Worm (Caenorhabditis elegans) whole organism, young adult: ENCODE data around the gene msp-113.
"Not testable (repeated sequence)": the region's sequence is repeated elsewhere in the genome, so short reads cannot be mapped to it uniquely, and the experiment has no call there.

Experiments used
- F49E8.2 ChIP-seq: sonication (generic microtip); optimal IDR thresholded peaks from 3 replicates; lab custom pipeline; 2017; ENCODE audit warnings: missing genetic modification characterization, mild to moderate bottlenecking, missing compliant biosample characterization, antibody characterized with exemption, moderate library complexity; ENCODE audit not compliant: insufficient read depth
- K12H6.12 ChIP-seq: fragments of 200-800 bp; sonication (Bioruptor generic); optimal IDR thresholded peaks from 2 replicates; lab custom pipeline; 2018; ENCODE audit warnings: mild to moderate bottlenecking, missing genetic modification characterization, missing compliant biosample characterization
- Y53F4B.3 ChIP-seq: fragments of 200-800 bp; sonication (Bioruptor generic); IDR thresholded peaks from 2 replicates; pipeline ENCODE4 v1.3.6; 2022; ENCODE audit warnings: missing genetic modification reagents, missing genetic modification characterization, missing compliant biosample characterization
- ama-1 ChIP-seq, 3 experiments: fragments of 150-350 bp in 1 of 3; sonication (generic microtip) in 2 of 3; optimal IDR thresholded peaks; 2 replicates each; lab custom pipeline; 2014 to 2018; ENCODE audit warnings: missing biosample characterization in 2 of 3, missing genetic modification characterization in 2 of 3, missing genetic modification reagents in 2 of 3
- ceh-100 ChIP-seq: fragments of 200-800 bp; sonication (Bioruptor generic); IDR thresholded peaks from 2 replicates; pipeline ENCODE4 v1.3.6; 2022; ENCODE audit warnings: missing genetic modification reagents, missing genetic modification characterization, missing compliant biosample characterization
- lin-35 ChIP-seq, 3 experiments: fragments of 150-350 bp in 2 of 3; sonication (generic microtip) in 1 of 3; optimal IDR thresholded peaks; 2 replicates each; lab custom pipeline; 2014 to 2018; ENCODE audit warnings: missing biosample characterization in 3 of 3, missing genetic modification characterization in 3 of 3, missing genetic modification reagents in 3 of 3
- nhr-179 ChIP-seq: sonication (generic microtip); optimal IDR thresholded peaks from 2 replicates; lab custom pipeline; 2016; ENCODE audit warnings: mild to moderate bottlenecking, missing genetic modification characterization, missing compliant biosample characterization

- not testable (repeated sequence) for TF ChIP-seq Y53F4B.3 (GFP tag; lab: Robert Waterston, UW); ama-1 (optimal IDR thresholded peaks at IDR 0.05; lab: Kevin White, UChicago); ama-1 (GFP tag; optimal IDR thresholded peaks at IDR 0.05; lab: Kevin White, UChicago); nhr-179; K12H6.12 (tag; lab: Kevin White, UChicago); ceh-100 (GFP tag; lab: Robert Waterston, UW); lin-35 (GFP tag; optimal IDR thresholded peaks at IDR 0.05; lab: Kevin White, UChicago); F49E8.2 (tag; lab: Kevin White, UChicago)
These were observed 10.4 kb downstream of the msp-113 start, which contains the start of the genes ZK354.9 and msp-58 for ce11 chrIV:5308046-5308643.
